Worm (Caenorhabditis elegans) whole organism, L3 larva: Measurements from ENCODE around the gene W01A11.7.

Source experiments
- aly-2 ChIP-seq: fragments of 150-350 bp; optimal IDR thresholded peaks from 2 replicates; lab custom pipeline; 2014; ENCODE audit warnings: missing biosample characterization, missing genetic modification characterization
- ama-1 ChIP-seq: fragments of 150-350 bp; optimal IDR thresholded peaks from 2 replicates; lab custom pipeline; 2018
- egl-27 ChIP-seq: sonication (generic microtip); optimal IDR thresholded peaks from 4 replicates; lab custom pipeline; 2017; ENCODE audit warnings: missing biosample characterization, missing genetic modification reagents, missing genetic modification characterization
- elt-3 ChIP-seq, 3 experiments: fragments of 150-350 bp in 1 of 3; sonication (generic microtip) in 2 of 3; optimal IDR thresholded peaks; 2 replicates in 2 of 3; 4 replicates in 1 of 3; lab custom pipeline; 2014 to 2017; ENCODE audit warnings: missing biosample characterization in 3 of 3, missing genetic modification characterization in 3 of 3
- fkh-10 ChIP-seq: sonication (generic microtip); optimal IDR thresholded peaks from 2 replicates; lab custom pipeline; 2017; ENCODE audit warnings: missing biosample characterization, missing genetic modification reagents, missing genetic modification characterization
- fos-1 ChIP-seq: fragments of 150-350 bp; optimal IDR thresholded peaks from 2 replicates; lab custom pipeline; 2014; ENCODE audit warnings: missing biosample characterization, missing genetic modification characterization
- nhr-12 ChIP-seq: fragments of 150-350 bp; optimal IDR thresholded peaks from 2 replicates; lab custom pipeline; 2014; ENCODE audit warnings: missing biosample characterization, missing genetic modification characterization
- nhr-237 ChIP-seq: fragments of 150-350 bp; optimal IDR thresholded peaks from 2 replicates; lab custom pipeline; 2014; ENCODE audit warnings: missing biosample characterization, missing genetic modification characterization
- sea-2 ChIP-seq: fragments of 150-350 bp; sonication (generic microtip); optimal IDR thresholded peaks from 4 replicates; lab custom pipeline; 2014; ENCODE audit warnings: missing biosample characterization, missing genetic modification reagents, missing genetic modification characterization
- skn-1 ChIP-seq: fragments of 150-350 bp; optimal IDR thresholded peaks from 2 replicates; lab custom pipeline; 2014; ENCODE audit warnings: missing biosample characterization, missing genetic modification characterization
- snpc-4 ChIP-seq: fragments of 150-350 bp; optimal IDR thresholded peaks from 2 replicates; lab custom pipeline; 2014; ENCODE audit warnings: missing biosample characterization, missing genetic modification characterization
- unc-39 ChIP-seq: sonication (generic microtip); optimal IDR thresholded peaks from 4 replicates; lab custom pipeline; 2017; ENCODE audit warnings: missing biosample characterization, missing genetic modification characterization
- zag-1 ChIP-seq: fragments of 150-350 bp; optimal IDR thresholded peaks from 2 replicates; lab custom pipeline; 2014; ENCODE audit warnings: missing biosample characterization, missing genetic modification characterization
- ztf-4 ChIP-seq: fragments of 150-350 bp; optimal IDR thresholded peaks from 2 replicates; lab custom pipeline; 2014; ENCODE audit warnings: missing biosample characterization, missing genetic modification characterization

DNA sequence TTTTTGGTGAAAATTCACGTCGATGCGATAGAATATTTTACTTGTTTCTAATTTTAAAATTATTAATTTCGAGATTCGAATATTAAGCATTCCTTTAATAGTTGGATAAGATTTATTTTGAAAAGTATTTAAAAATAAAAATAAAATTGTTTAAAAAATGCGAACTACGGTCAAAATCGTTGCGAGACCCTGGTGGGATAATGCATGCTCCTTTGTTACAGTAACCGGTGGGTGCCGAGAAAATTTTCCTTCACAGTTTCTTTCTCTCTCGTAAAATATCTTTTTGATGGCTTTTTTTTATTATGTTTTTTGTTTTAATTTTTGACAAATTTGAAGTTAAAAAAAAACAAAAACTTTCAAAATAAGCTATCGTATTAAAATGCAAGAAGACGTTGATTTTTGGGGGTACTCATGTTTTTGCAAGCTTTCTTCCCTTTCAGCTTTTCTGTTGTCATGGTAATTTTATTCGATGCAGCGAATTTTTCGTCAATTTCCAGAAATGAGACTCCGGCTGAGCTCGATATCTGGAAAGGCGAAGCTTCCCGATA is 8.5 kb downstream of the W01A11.7 start, which contains the start of gene dgtr-1:
- no peak for TF ChIP-seq nhr-12 (tag; lab: Kevin White, UChicago)
- TF ChIP-seq snpc-4 = no peak
- no peak for TF ChIP-seq unc-39 (tag; lab: Kevin White, UChicago)
- TF ChIP-seq fkh-10 (GFP tag; lab: Kevin White, UChicago) = no peak
- TF ChIP-seq sea-2 (GFP tag; lab: Kevin White, UChicago) = no peak
- no peak for TF ChIP-seq egl-27
- TF ChIP-seq ama-1 = no peak
- no peak for TF ChIP-seq zag-1 (tag; lab: Kevin White, UChicago)
- no peak for TF ChIP-seq nhr-237
- no peak for TF ChIP-seq fos-1 (tag; lab: Kevin White, UChicago)
- no peak for TF ChIP-seq skn-1 (tag; lab: Kevin White, UChicago)
- TF ChIP-seq aly-2 (tag; lab: Kevin White, UChicago) = no peak
- no peak for TF ChIP-seq ztf-4
- TF ChIP-seq elt-3 (tag; optimal IDR thresholded peaks at IDR 0.05; lab: Kevin White, UChicago) = no peak
